Worm (Caenorhabditis elegans) whole organism, midembryonic: Measurements from ENCODE around the gene R09E10.2.

Experiments used
- cog-1 ChIP-seq: sonication (generic microtip); optimal IDR thresholded peaks from 2 replicates; lab custom pipeline; 2016; ENCODE audit warnings: missing genetic modification characterization, missing compliant biosample characterization
- flt-1 ChIP-seq: fragments of 200-800 bp; sonication (Bioruptor generic); IDR thresholded peaks from 2 replicates; pipeline ENCODE4 v1.3.6; 2022; ENCODE audit warnings: missing genetic modification characterization, missing compliant biosample characterization
- klf-2 ChIP-seq: fragments of 200-800 bp; sonication (Bioruptor generic); conservative IDR thresholded peaks from 2 replicates; pipeline ENCODE4 v1.3.6; 2022; ENCODE audit warnings: missing genetic modification reagents, missing genetic modification characterization, missing compliant biosample characterization
- ref-1 ChIP-seq: fragments of 200-800 bp; sonication (Bioruptor generic); conservative IDR thresholded peaks from 2 replicates; pipeline ENCODE4 v1.3.6; 2022; ENCODE audit warnings: missing genetic modification reagents, missing genetic modification characterization, missing compliant biosample characterization
- tab-1 ChIP-seq: fragments of 200-800 bp; sonication (Bioruptor generic); IDR thresholded peaks from 2 replicates; pipeline ENCODE4 v1.3.6; 2022; ENCODE audit warnings: missing genetic modification characterization, missing compliant biosample characterization
- ztf-23 ChIP-seq: fragments of 200-800 bp; sonication (Bioruptor generic); IDR thresholded peaks from 2 replicates; pipeline ENCODE4 v1.3.6; 2022; ENCODE audit warnings: missing genetic modification reagents, missing genetic modification characterization, missing compliant biosample characterization
- ztf-29 ChIP-seq: fragments of 200-800 bp; sonication (Bioruptor generic); IDR thresholded peaks from 2 replicates; pipeline ENCODE4 v1.3.6; 2022; ENCODE audit warnings: missing genetic modification reagents, missing genetic modification characterization, missing compliant biosample characterization

DNA sequence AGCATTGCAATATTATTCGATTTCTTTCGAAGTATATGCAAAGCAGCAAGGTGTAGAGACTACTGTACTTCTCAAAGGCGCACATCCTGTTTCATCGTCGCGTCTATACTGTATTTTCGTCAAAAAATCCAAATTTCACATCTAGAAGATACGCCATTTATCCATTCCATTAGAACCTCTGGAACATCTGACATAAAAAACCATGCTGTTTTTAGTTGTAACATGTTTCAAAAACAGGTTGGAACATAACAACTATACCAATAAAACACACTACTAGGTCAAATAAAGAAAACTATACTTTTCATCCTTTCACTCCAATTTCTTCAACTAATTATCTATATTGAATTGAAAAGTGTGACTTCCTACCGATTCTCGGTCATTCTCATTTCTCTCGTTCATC lies 42.2 kb upstream of the R09E10.2 start, which contains the start of gene ugt-59:
- TF ChIP-seq flt-1 (GFP tag; lab: Robert Waterston, UW), result no peak
- TF ChIP-seq ztf-23 (GFP tag; lab: Robert Waterston, UW), result no peak
- no peak for TF ChIP-seq klf-2 (GFP tag; lab: Robert Waterston, UW)
- TF ChIP-seq ref-1 (GFP tag; lab: Robert Waterston, UW), result no peak
- TF ChIP-seq cog-1 (tag; lab: Kevin White, UChicago), result no peak
- TF ChIP-seq ztf-29 (GFP tag; lab: Robert Waterston, UW), result no peak
- no peak for TF ChIP-seq tab-1 (GFP tag; lab: Robert Waterston, UW)
